Worm (Caenorhabditis elegans): ENCODE data around the gene C16D2.3.

ce11 chrII:9125007-9125406 lies 12.9 kb upstream of the C16D2.3 start:
- TF ChIP-seq R02D3.7 (tag; optimal IDR thresholded peaks at IDR 0.05) (no peak), nhr-11 (tag; optimal IDR thresholded peaks at IDR 0.05) (no peak), pha-4 (GFP tag; IDR thresholded peaks at IDR 0.05) (no peak), pha-4 (tag; optimal IDR thresholded peaks at IDR 0.05) (no peak), lin-13 (GFP tag; optimal IDR thresholded peaks at IDR 0.05) (no peak), hmg-1.1 (GFP tag; IDR thresholded peaks at IDR 0.05) (no peak), nhr-77 (tag; optimal IDR thresholded peaks at IDR 0.05) (no peak), lin-39 (tag; optimal IDR thresholded peaks at IDR 0.05) (no peak)
